Fruit fly (Drosophila melanogaster) whole organism, embryonic: Measurements from ENCODE around the gene CG15286.

Source experiments
- Aef1 ChIP-seq: fragments of 200-800 bp; sonication (Bioruptor generic); IDR thresholded peaks from 3 replicates; pipeline ENCODE4 v1.3.6; 2022; ENCODE audit warnings: missing biosample characterization, missing genetic modification characterization
- BEAF-32 ChIP-seq: fragments of 200-800 bp; sonication (Bioruptor generic); optimal IDR thresholded peaks from 3 replicates; lab custom pipeline; 2017; ENCODE audit warnings: missing biosample characterization, missing genetic modification characterization, mild to moderate bottlenecking, moderate library complexity, missing genetic modification reagents
- Bgb ChIP-seq: fragments of 200-800 bp; sonication (Bioruptor generic); IDR thresholded peaks from 2 replicates; pipeline ENCODE4 v1.3.6; 2022; ENCODE audit warnings: missing biosample characterization, missing genetic modification characterization; ENCODE audit not compliant: partially characterized antibody
- CG10321 ChIP-seq: fragments of 200-800 bp; sonication (Bioruptor generic); IDR thresholded peaks from 2 replicates; pipeline ENCODE4 v1.3.6; 2022; ENCODE audit warnings: missing biosample characterization, missing genetic modification characterization
- CG11093 ChIP-seq: fragments of 200-800 bp; sonication (Bioruptor generic); IDR thresholded peaks from 3 replicates; pipeline ENCODE4 v1.3.6; 2022; ENCODE audit warnings: missing biosample characterization, missing genetic modification characterization
- CG11247 ChIP-seq: fragments of 200-800 bp; sonication (Bioruptor generic); IDR thresholded peaks from 2 replicates; pipeline ENCODE4 v1.3.6; 2022; ENCODE audit warnings: missing biosample characterization, missing genetic modification characterization
- CG11723 ChIP-seq: fragments of 200-800 bp; sonication (Bioruptor generic); optimal IDR thresholded peaks from 2 replicates; lab custom pipeline; 2017; ENCODE audit warnings: missing biosample characterization, mild to moderate bottlenecking, missing genetic modification characterization
- CG13424 ChIP-seq: fragments of 200-800 bp; sonication (Bioruptor generic); optimal IDR thresholded peaks from 2 replicates; lab custom pipeline; 2019; ENCODE audit warnings: missing biosample characterization, mild to moderate bottlenecking, missing genetic modification characterization, moderate library complexity
- CG17361 ChIP-seq: fragments of 200-800 bp; sonication (Bioruptor generic); IDR thresholded peaks from 3 replicates; pipeline ENCODE4 v1.3.6; 2022; ENCODE audit warnings: missing biosample characterization, missing genetic modification characterization
- CG2116 ChIP-seq: fragments of 200-800 bp; sonication (Bioruptor generic); optimal IDR thresholded peaks from 3 replicates; lab custom pipeline; 2018; ENCODE audit warnings: missing biosample characterization, mild to moderate bottlenecking, missing genetic modification characterization
- CG3281 ChIP-seq: fragments of 200-800 bp; sonication (Bioruptor generic); optimal IDR thresholded peaks from 3 replicates; lab custom pipeline; 2017; ENCODE audit warnings: missing biosample characterization, mild to moderate bottlenecking, missing genetic modification characterization
- CG4360 ChIP-seq: fragments of 200-800 bp; sonication (Bioruptor generic); IDR thresholded peaks from 2 replicates; pipeline ENCODE4 v1.3.6; 2022; ENCODE audit warnings: missing biosample characterization, missing genetic modification characterization
- CG4404 ChIP-seq: fragments of 200-800 bp; sonication (Bioruptor generic); IDR thresholded peaks from 2 replicates; pipeline ENCODE4 v1.3.6; 2022; ENCODE audit warnings: missing biosample characterization, missing genetic modification characterization
- CG6272 ChIP-seq: fragments of 200-800 bp; sonication (Bioruptor generic); IDR thresholded peaks from 2 replicates; pipeline ENCODE4 v1.3.6; 2022; ENCODE audit warnings: missing biosample characterization, missing genetic modification characterization
- CG6813 ChIP-seq: fragments of 200-800 bp; sonication (Bioruptor generic); optimal IDR thresholded peaks from 2 replicates; lab custom pipeline; 2017; ENCODE audit warnings: missing biosample characterization, missing genetic modification characterization, mild to moderate bottlenecking, moderate library complexity, missing genetic modification reagents
- CG7839 ChIP-seq: fragments of 200-800 bp; sonication (Bioruptor generic); optimal IDR thresholded peaks from 3 replicates; lab custom pipeline; 2018; ENCODE audit warnings: missing biosample characterization, mild to moderate bottlenecking, missing genetic modification characterization, moderate library complexity
- CG9876 ChIP-seq: fragments of 200-800 bp; sonication (Bioruptor generic); optimal IDR thresholded peaks from 2 replicates; lab custom pipeline; 2016; ENCODE audit warnings: missing biosample characterization, missing genetic modification characterization
- D ChIP-seq, 2 experiments: fragments of 200-800 bp in 1 of 2; fragments of >200 bp in 1 of 2; sonication (Bioruptor generic) in 1 of 2; optimal IDR thresholded peaks; 2 replicates in 1 of 2; 3 replicates in 1 of 2; lab custom pipeline; 2017; ENCODE audit warnings: mild to moderate bottlenecking in 1 of 2, missing biosample characterization in 1 of 2, missing genetic modification characterization in 1 of 2, missing genetic modification reagents in 1 of 2
- Deaf1 ChIP-seq: fragments of 200-800 bp; optimal IDR thresholded peaks from 3 replicates; lab custom pipeline; 2019; ENCODE audit warnings: missing biosample characterization, mild to moderate bottlenecking, missing genetic modification characterization, moderate library complexity
- Dp ChIP-seq: fragments of 200-800 bp; sonication (Bioruptor generic); optimal IDR thresholded peaks from 2 replicates; lab custom pipeline; 2018; ENCODE audit warnings: missing biosample characterization, mild to moderate bottlenecking, missing genetic modification characterization, moderate library complexity
- Ets65A ChIP-seq: fragments of 200-800 bp; sonication (Bioruptor generic); peaks from one replicate; lab custom pipeline; 2016; ENCODE audit warnings: missing biosample characterization, missing genetic modification characterization
- Hr3 ChIP-seq: fragments of 200-800 bp; sonication (Bioruptor generic); optimal IDR thresholded peaks from 3 replicates; lab custom pipeline; 2016; ENCODE audit warnings: missing biosample characterization, missing genetic modification characterization
- Hr39 ChIP-seq: fragments of >200 bp; optimal IDR thresholded peaks from 2 replicates; lab custom pipeline; 2017
- Mrtf ChIP-seq: fragments of 200-800 bp; sonication (Bioruptor generic); IDR thresholded peaks from 3 replicates; pipeline ENCODE4 v1.3.6; 2022; ENCODE audit warnings: missing biosample characterization, missing genetic modification characterization
- NFAT ChIP-seq: fragments of 200-800 bp; sonication (Bioruptor generic); IDR thresholded peaks from 2 replicates; pipeline ENCODE4 v1.3.6; 2022; ENCODE audit warnings: missing biosample characterization, missing genetic modification characterization
- Nf-YA ChIP-seq: fragments of 200-800 bp; sonication (Bioruptor generic); IDR thresholded peaks from 2 replicates; pipeline ENCODE4 v1.3.6; 2022; ENCODE audit warnings: missing biosample characterization, missing genetic modification characterization
- PHDP ChIP-seq: fragments of 200-800 bp; sonication (Bioruptor generic); optimal IDR thresholded peaks from 3 replicates; lab custom pipeline; 2018; ENCODE audit warnings: missing biosample characterization, mild to moderate bottlenecking, missing genetic modification characterization, moderate library complexity
- Sin3A ChIP-seq: fragments of >200 bp; optimal IDR thresholded peaks from 2 replicates; lab custom pipeline; 2018
- Vsx1 ChIP-seq: fragments of 200-800 bp; sonication (Bioruptor generic); optimal IDR thresholded peaks from 2 replicates; lab custom pipeline; 2017; ENCODE audit warnings: missing biosample characterization, mild to moderate bottlenecking, missing genetic modification characterization, missing genetic modification reagents
- bowl ChIP-seq: fragments of 200-800 bp; sonication (Bioruptor generic); IDR thresholded peaks from 2 replicates; pipeline ENCODE4 v1.3.6; 2022; ENCODE audit warnings: missing biosample characterization, missing genetic modification characterization
- br ChIP-seq: fragments of >200 bp; optimal IDR thresholded peaks from 2 replicates; lab custom pipeline; 2017
- bsh ChIP-seq, 2 experiments: fragments of 200-800 bp; sonication (Bioruptor generic); optimal IDR thresholded peaks; 2 replicates each; lab custom pipeline; 2017 to 2018; ENCODE audit warnings: mild to moderate bottlenecking in 2 of 2, missing biosample characterization in 2 of 2, missing genetic modification characterization in 2 of 2, moderate library complexity in 1 of 2
- btn ChIP-seq: fragments of 200-800 bp; sonication (Bioruptor generic); optimal IDR thresholded peaks from 2 replicates; lab custom pipeline; 2016; ENCODE audit warnings: missing biosample characterization, missing genetic modification characterization
- cas ChIP-seq: fragments of 200-800 bp; sonication (Bioruptor generic); IDR thresholded peaks from 2 replicates; pipeline ENCODE4 v1.3.6; 2022; ENCODE audit warnings: missing biosample characterization, missing genetic modification characterization
- chn ChIP-seq: fragments of 200-800 bp; sonication (Bioruptor generic); optimal IDR thresholded peaks from 2 replicates; lab custom pipeline; 2016; ENCODE audit warnings: missing biosample characterization, missing genetic modification characterization
- ci ChIP-seq: fragments of 200-800 bp; sonication (Bioruptor generic); IDR thresholded peaks from 3 replicates; pipeline ENCODE4 v1.3.6; 2022; ENCODE audit warnings: missing biosample characterization, missing genetic modification characterization
- crp ChIP-seq, 2 experiments: fragments of 200-800 bp; sonication (Bioruptor generic); optimal IDR thresholded peaks; 2 replicates in 1 of 2; 3 replicates in 1 of 2; lab custom pipeline; 2017; ENCODE audit warnings: missing biosample characterization in 2 of 2, missing genetic modification characterization in 2 of 2, mild to moderate bottlenecking in 1 of 2, moderate library complexity in 1 of 2
- dm ChIP-seq: fragments of 200-800 bp; sonication (Bioruptor generic); optimal IDR thresholded peaks from 3 replicates; lab custom pipeline; 2016; ENCODE audit warnings: missing biosample characterization, missing genetic modification characterization
- esg ChIP-seq: fragments of 200-800 bp; sonication (Bioruptor generic); conservative IDR thresholded peaks from 2 replicates; pipeline ENCODE4 v1.3.6; 2022; ENCODE audit warnings: missing biosample characterization, missing genetic modification characterization
- eve ChIP-seq, 2 experiments: fragments of >200 bp; optimal IDR thresholded peaks; 2 replicates each; lab custom pipeline; 2017; ENCODE audit warnings: missing biosample characterization in 2 of 2, missing genetic modification characterization in 2 of 2
- exex ChIP-seq: fragments of 200-800 bp; sonication (Bioruptor generic); optimal IDR thresholded peaks from 4 replicates; lab custom pipeline; 2018; ENCODE audit warnings: missing biosample characterization, mild to moderate bottlenecking, missing genetic modification characterization, moderate library complexity
- eyg ChIP-seq: fragments of 200-800 bp; sonication (Bioruptor generic); optimal IDR thresholded peaks from 3 replicates; lab custom pipeline; 2016; ENCODE audit warnings: missing biosample characterization, missing genetic modification characterization
- fd96Cb ChIP-seq: fragments of 200-800 bp; sonication (Bioruptor generic); optimal IDR thresholded peaks from 2 replicates; lab custom pipeline; 2018; ENCODE audit warnings: missing biosample characterization, mild to moderate bottlenecking, missing genetic modification characterization, moderate library complexity
- lola ChIP-seq, 3 experiments: fragments of >200 bp in 2 of 3; fragments of 200-800 bp in 1 of 3; sonication (Bioruptor generic) in 1 of 3; optimal IDR thresholded peaks; 2 replicates each; lab custom pipeline; 2017 to 2019; ENCODE audit warnings: missing biosample characterization in 3 of 3, missing genetic modification characterization in 3 of 3, mild to moderate bottlenecking in 1 of 3, moderate library complexity in 1 of 3
- lov ChIP-seq, 2 experiments: fragments of 200-800 bp in 1 of 2; fragments of >200 bp in 1 of 2; sonication (Bioruptor generic) in 1 of 2; IDR thresholded peaks in 1 of 2; optimal IDR thresholded peaks in 1 of 2; 2 replicates in 1 of 2; 3 replicates in 1 of 2; pipeline versions ENCODE4 v1.3.6 to Lab custom; 2017 to 2022; ENCODE audit warnings: missing biosample characterization in 1 of 2, missing genetic modification characterization in 1 of 2
- nmo ChIP-seq: fragments of 200-800 bp; sonication (Bioruptor generic); optimal IDR thresholded peaks from 2 replicates; lab custom pipeline; 2018; ENCODE audit warnings: missing biosample characterization, mild to moderate bottlenecking, missing genetic modification characterization, moderate library complexity
- otp ChIP-seq: fragments of 200-800 bp; sonication (Bioruptor generic); IDR thresholded peaks from 3 replicates; pipeline ENCODE4, ENCODE4 v1.3.6; 2022; ENCODE audit warnings: missing biosample characterization, missing genetic modification characterization
- pum ChIP-seq: fragments of 200-800 bp; sonication (Bioruptor generic); optimal IDR thresholded peaks from 2 replicates; lab custom pipeline; 2016; ENCODE audit warnings: missing biosample characterization, missing genetic modification characterization
- repo ChIP-seq: fragments of 200-800 bp; sonication (Bioruptor generic); optimal IDR thresholded peaks from 2 replicates; lab custom pipeline; 2016; ENCODE audit warnings: missing biosample characterization, missing genetic modification characterization
- slbo ChIP-seq: fragments of 200-800 bp; sonication (Bioruptor generic); IDR thresholded peaks from 2 replicates; pipeline ENCODE4 v1.3.6; 2022; ENCODE audit warnings: missing biosample characterization, missing genetic modification characterization
- stc ChIP-seq: fragments of 200-800 bp; sonication (Bioruptor generic); IDR thresholded peaks from 2 replicates; pipeline ENCODE4 v1.3.6; 2022; ENCODE audit warnings: missing biosample characterization, missing genetic modification characterization
- wor ChIP-seq: fragments of 200-800 bp; sonication (Bioruptor generic); IDR thresholded peaks from 2 replicates; pipeline ENCODE4 v1.3.6; 2022; ENCODE audit warnings: missing biosample characterization, missing genetic modification characterization

CG15286 gene

DNA sequence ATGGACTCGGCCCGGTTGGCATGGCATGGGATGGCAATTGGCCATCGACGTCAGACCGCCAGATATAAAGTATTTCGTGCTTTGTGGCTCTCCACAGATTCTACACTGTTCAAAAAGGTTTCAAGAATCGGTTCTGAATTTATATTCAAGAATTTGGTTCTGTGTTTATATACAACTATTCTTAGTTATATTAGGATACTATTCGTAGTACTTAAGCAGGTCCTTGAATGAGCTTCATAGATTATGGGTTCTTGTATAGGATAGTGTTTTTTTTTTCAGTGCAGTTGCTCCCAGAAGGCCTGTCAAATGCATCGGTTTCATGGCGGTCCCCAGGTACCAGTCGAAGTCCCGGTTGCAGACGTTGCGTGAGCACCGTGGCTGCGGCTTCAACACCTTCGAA is 48.5 kb downstream of the CG15286 start (continued):
- TF ChIP-seq crp (GFP tag; optimal IDR thresholded peaks at IDR 0.05; lab: Kevin White, UChicago) (no peak), CG11093 (GFP tag; lab: Robert Waterston, UW) (no peak), esg (GFP tag; lab: Robert Waterston, UW) (no peak), CG4404 (GFP tag; lab: Robert Waterston, UW) (peak; percentile 51), CG11723 (GFP tag; lab: Kevin White, UChicago) (no peak), lov (optimal IDR thresholded peaks at IDR 0.05; lab: Kevin White, UChicago) (no peak), lov (GFP tag; IDR thresholded peaks at IDR 0.05; lab: Robert Waterston, UW) (no peak), br (no peak), repo (GFP tag; lab: Kevin White, UChicago) (no peak), Dp (GFP tag; lab: Kevin White, UChicago) (no peak), Aef1 (GFP tag; lab: Robert Waterston, UW) (no peak), Deaf1 (tag; lab: Kevin White, UChicago) (no peak), stc (GFP tag; lab: Robert Waterston, UW) (no peak), CG7839 (tag; lab: Kevin White, UChicago) (peak; percentile 16), CG9876 (no peak), slbo (GFP tag; lab: Robert Waterston, UW) (no peak), dm (no peak), otp (no peak), D (optimal IDR thresholded peaks at IDR 0.05; lab: Kevin White, UChicago) (no peak), D (GFP tag; optimal IDR thresholded peaks at IDR 0.05; lab: Kevin White, UChicago) (no peak), bsh (GFP tag; optimal IDR thresholded peaks at IDR 0.05; lab: Kevin White, UChicago) (peak; percentile 38 to 81), CG3281 (GFP tag; lab: Kevin White, UChicago) (no peak), CG6813 (GFP tag; lab: Kevin White, UChicago) (no peak), exex (tag; lab: Kevin White, UChicago) (no peak), Bgb (no peak), Ets65A (GFP tag; lab: Kevin White, UChicago) (peak; percentile 55), fd96Cb (peak; percentile 14), BEAF-32 (no peak), pum (GFP tag; lab: Kevin White, UChicago) (peak; percentile 16), eyg (no peak), chn (GFP tag; lab: Kevin White, UChicago) (no peak), CG13424 (tag; lab: Kevin White, UChicago) (no peak), ci (GFP tag; lab: Robert Waterston, UW) (0 out of 3 replicates have a peak, but pooled peaks have one; percentile 19), CG17361 (GFP tag; lab: Robert Waterston, UW) (peak; percentile 21; the same call in 1 of the 3 replicates), Hr3 (GFP tag; lab: Kevin White, UChicago) (no peak), NFAT (no peak), CG10321 (GFP tag; lab: Robert Waterston, UW) (no peak), CG6272 (GFP tag; lab: Robert Waterston, UW) (no peak), Vsx1 (GFP tag; lab: Kevin White, UChicago) (no peak), wor (GFP tag; lab: Robert Waterston, UW) (no peak), eve (GFP tag; optimal IDR thresholded peaks at IDR 0.05; lab: Kevin White, UChicago) (no peak), CG2116 (GFP tag; lab: Kevin White, UChicago) (no peak), Sin3A (lab: Kevin White, UChicago) (no peak), PHDP (tag; lab: Kevin White, UChicago) (no peak), bowl (GFP tag; lab: Robert Waterston, UW) (no peak), Mrtf (GFP tag; lab: Robert Waterston, UW) (no peak), Hr39 (lab: Kevin White, UChicago) (no peak), cas (GFP tag; lab: Robert Waterston, UW) (no peak), btn (GFP tag; lab: Kevin White, UChicago) (no peak), CG11247 (GFP tag; lab: Robert Waterston, UW) (no peak), CG4360 (GFP tag; lab: Robert Waterston, UW) (no peak), Nf-YA (GFP tag; lab: Robert Waterston, UW) (no peak), nmo (GFP tag; lab: Kevin White, UChicago) (peak; percentile 20), lola (GFP tag; optimal IDR thresholded peaks at IDR 0.05; lab: Kevin White, UChicago) (peak in 1 of 3 experiments; percentile 41)
